Fruit fly (Drosophila melanogaster): Measurements from ENCODE around the gene CG14864.

CG14864 gene

dm6 chr3R:15275158-15275623, 6.9 kb upstream of the CG14864 start, which contains the start of the genes Cp190 and CG4338 (continued):
- TF ChIP-seq CG32532 (GFP tag; IDR thresholded peaks at IDR 0.05) (peak; percentile 98), Neu2 (GFP tag; optimal IDR thresholded peaks at IDR 0.05; ENCODE audit: borderline replicate concordance) (no peak), CG2678 (tag; optimal IDR thresholded peaks at IDR 0.05) (peak; percentile 99), CG4404 (GFP tag; IDR thresholded peaks at IDR 0.05) (peak; percentile 97), CG9876 (GFP tag; optimal IDR thresholded peaks at IDR 0.05) (peak; percentile 66), CG10959 (GFP tag; IDR thresholded peaks at IDR 0.05) (peak; percentile 95), trh (GFP tag; optimal IDR thresholded peaks at IDR 0.05) (peak; percentile 95), Meics (GFP tag; optimal IDR thresholded peaks at IDR 0.05) (peak; percentile 98), pzg (GFP tag; optimal IDR thresholded peaks at IDR 0.05) (peak; percentile 78), CG3281 (GFP tag; optimal IDR thresholded peaks at IDR 0.05) (peak; percentile 98), Eip74EF (GFP tag; optimal IDR thresholded peaks at IDR 0.05) (peak in 1 of 2 experiments; percentile 98), stwl (tag; optimal IDR thresholded peaks at IDR 0.05) (peak; percentile 87), nerfin-2 (GFP tag; IDR thresholded peaks at IDR 0.05; ENCODE audit: partially characterized antibody) (peak; percentile 53; the same call in 1 of the 2 replicates), Atf3 (GFP tag; optimal IDR thresholded peaks at IDR 0.05) (peak; percentile 84), D19A (tag; optimal IDR thresholded peaks at IDR 0.05) (peak; percentile 96), CG10209 (GFP tag; optimal IDR thresholded peaks at IDR 0.05) (peak; percentile 98), sima (GFP tag; optimal IDR thresholded peaks at IDR 0.05) (peak; percentile 75), ase (GFP tag; IDR thresholded peaks at IDR 0.05) (peak; percentile 90), CG12219 (GFP tag; optimal IDR thresholded peaks at IDR 0.05) (peak; percentile 97), D (optimal IDR thresholded peaks at IDR 0.05) (no peak), D (GFP tag; optimal IDR thresholded peaks at IDR 0.05) (peak; percentile 96), H2.0 (GFP tag; IDR thresholded peaks at IDR 0.05) (peak; percentile 95), Atf-2 (GFP tag; optimal IDR thresholded peaks at IDR 0.05) (peak; percentile 91), Adf1 (GFP tag; IDR thresholded peaks at IDR 0.05) (peak; percentile 79), psq (GFP tag; optimal IDR thresholded peaks at IDR 0.05) (peak; percentile 91), CG11085 (GFP tag; IDR thresholded peaks at IDR 0.05) (peak; percentile 92), CG6272 (GFP tag; IDR thresholded peaks at IDR 0.05) (peak; percentile 94), Hr51 (GFP tag; optimal IDR thresholded peaks at IDR 0.05) (peak; percentile 94 to 98), Hsf (GFP tag; optimal IDR thresholded peaks at IDR 0.05) (peak; percentile 96), CG5245 (GFP tag; optimal IDR thresholded peaks at IDR 0.05) (peak; percentile 93), p53 (GFP tag; optimal IDR thresholded peaks at IDR 0.05) (peak; percentile 55), CG15696 (tag; optimal IDR thresholded peaks at IDR 0.05) (peak; percentile 99), ara (GFP tag; IDR thresholded peaks at IDR 0.05) (peak; percentile 96), zen2 (GFP tag; IDR thresholded peaks at IDR 0.05; ENCODE audit: partially characterized antibody) (no peak; the same call in 2 of the 3 replicates), Kr (GFP tag; optimal IDR thresholded peaks at IDR 0.05) (peak; percentile 19), CG8290 (GFP tag; optimal IDR thresholded peaks at IDR 0.05) (peak; percentile 96), CG8290 (tag; optimal IDR thresholded peaks at IDR 0.05) (peak; percentile 90), dan (GFP tag; IDR thresholded peaks at IDR 0.05) (peak; percentile 90), sob (GFP tag; IDR thresholded peaks at IDR 0.05) (peak; percentile 96), cato (GFP tag; optimal IDR thresholded peaks at IDR 0.05; ENCODE audit: borderline replicate concordance) (peak; percentile 96), ap (GFP tag; IDR thresholded peaks at IDR 0.05) (peak; percentile 91), grn (GFP tag; optimal IDR thresholded peaks at IDR 0.05) (no peak), gem (tag; optimal IDR thresholded peaks at IDR 0.05) (peak; percentile 99), CG8281 (tag; optimal IDR thresholded peaks at IDR 0.05) (peak; percentile 93), Doc3 (GFP tag; IDR thresholded peaks at IDR 0.05; ENCODE audit: partially characterized antibody) (peak; percentile 61; the same call in 2 of the 3 replicates), CG9932 (GFP tag; IDR thresholded peaks at IDR 0.05) (peak; percentile 98), otp (GFP tag; IDR thresholded peaks at IDR 0.05) (peak; percentile 91), HmgD (GFP tag; optimal IDR thresholded peaks at IDR 0.05) (peak; percentile 77), Gsc (GFP tag; IDR thresholded peaks at IDR 0.05) (peak; percentile 87; the same call in 1 of the 2 replicates), Mes4 (GFP tag; optimal IDR thresholded peaks at IDR 0.05) (peak; percentile 89), CG15601 (tag; optimal IDR thresholded peaks at IDR 0.05) (peak; percentile 98)

All from whole organism, embryonic.